Fruit fly (Drosophila melanogaster): Measurements from ENCODE around the gene CG43232.

dm6 chr2L:6964022-6964434, 32.1 kb downstream of the CG43232 start, which contains the start of the genes sip2 and Coprox:
- peak; percentile 79 for TF ChIP-seq CG33017 (tag; optimal IDR thresholded peaks at IDR 0.05)
- no peak for TF ChIP-seq toe (GFP tag; optimal IDR thresholded peaks at IDR 0.05)
- peak; percentile 75 for TF ChIP-seq CG14711 (tag; optimal IDR thresholded peaks at IDR 0.05)
- no peak for TF ChIP-seq kay (GFP tag; ENCODE audit: borderline replicate concordance)
- TF ChIP-seq CG11617 (GFP tag; optimal IDR thresholded peaks at IDR 0.05) = peak; percentile 67
- TF ChIP-seq cnc (optimal IDR thresholded peaks at IDR 0.05) = no peak
- peak; percentile 5 for TF ChIP-seq ovo (GFP tag; optimal IDR thresholded peaks at IDR 0.05)
- peak; percentile 58 for TF ChIP-seq CG7045 (GFP tag; optimal IDR thresholded peaks at IDR 0.05)
- peak; percentile 58 for TF ChIP-seq bab1 (GFP tag; optimal IDR thresholded peaks at IDR 0.05)
- TF ChIP-seq CG12768 (GFP tag; optimal IDR thresholded peaks at IDR 0.05) = peak; percentile 26
- TF ChIP-seq cic (GFP tag; optimal IDR thresholded peaks at IDR 0.05) = no peak
- no peak for TF ChIP-seq Clk (GFP tag; optimal IDR thresholded peaks at IDR 0.05)
